Worm (Caenorhabditis elegans) whole organism, young adult: ENCODE results near the gene B0035.15.

Experiments
- F39B2.1 ChIP-seq: fragments of 200-800 bp; sonication (Bioruptor generic); IDR thresholded peaks from 2 replicates; pipeline ENCODE4 v1.3.6; 2022; ENCODE audit warnings: missing genetic modification reagents, missing genetic modification characterization, missing compliant biosample characterization
- ama-1 ChIP-seq, 3 experiments: fragments of 150-350 bp in 1 of 3; sonication (generic microtip) in 2 of 3; optimal IDR thresholded peaks; 2 replicates each; lab custom pipeline; 2014 to 2018; ENCODE audit warnings: missing biosample characterization in 2 of 3, missing genetic modification characterization in 2 of 3, missing genetic modification reagents in 2 of 3
- ceh-58 ChIP-seq: fragments of 200-800 bp; sonication (Bioruptor generic); IDR thresholded peaks from 2 replicates; pipeline ENCODE4 v1.3.6; 2022; ENCODE audit warnings: missing genetic modification characterization, missing compliant biosample characterization
- ceh-79 ChIP-seq: sonication (generic microtip); optimal IDR thresholded peaks from 2 replicates; lab custom pipeline; 2017; ENCODE audit warnings: mild to moderate bottlenecking, missing genetic modification characterization, missing compliant biosample characterization
- him-1 ChIP-seq: sonication (generic microtip); optimal IDR thresholded peaks from 2 replicates; lab custom pipeline; 2016; ENCODE audit warnings: missing genotype, missing genetic modification reagents, missing genetic modification characterization, missing compliant biosample characterization
- lin-40 ChIP-seq: sonication (generic microtip); optimal IDR thresholded peaks from 2 replicates; lab custom pipeline; 2016; ENCODE audit warnings: missing genetic modification characterization, mild to moderate bottlenecking, missing compliant biosample characterization, missing genotype, missing genetic modification reagents

DNA sequence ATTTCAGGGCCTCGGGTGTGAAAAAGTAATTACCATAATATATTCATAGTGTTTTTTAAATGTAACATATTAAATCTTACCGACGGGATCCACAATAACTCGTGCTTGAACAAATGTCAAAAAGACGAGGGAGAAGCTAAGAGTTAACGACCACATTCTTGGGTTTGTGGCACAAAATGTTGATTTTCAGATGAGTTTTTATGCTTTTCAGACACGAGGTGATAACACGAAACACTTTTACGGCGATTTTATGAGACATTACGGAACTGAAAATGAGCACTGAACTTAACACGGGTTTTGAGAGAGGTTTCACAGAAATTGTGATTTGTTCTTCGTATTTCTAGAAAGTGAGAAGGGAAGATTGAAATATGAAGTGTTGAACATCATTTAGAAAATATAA lies 8.5 kb upstream of the B0035.15 start, which contains the start of gene B0035.13:
- TF ChIP-seq ama-1 (optimal IDR thresholded peaks at IDR 0.05; lab: Kevin White, UChicago) (no peak), ama-1 (GFP tag; optimal IDR thresholded peaks at IDR 0.05; lab: Kevin White, UChicago) (no peak), lin-40 (tag; lab: Kevin White, UChicago) (no peak), him-1 (no peak), ceh-79 (tag; lab: Kevin White, UChicago) (no peak), ceh-58 (GFP tag; lab: Robert Waterston, UW) (no peak), F39B2.1 (GFP tag; lab: Robert Waterston, UW) (no peak)
